Worm (Caenorhabditis elegans) whole organism, mixed stage, embryonic: Measurements from ENCODE around the gene C45G9.10.

Experiments
- bed-3 ChIP-seq: fragments of 200-800 bp; sonication (Bioruptor generic); optimal IDR thresholded peaks from 3 replicates; lab custom pipeline; 2018; ENCODE audit warnings: mild to moderate bottlenecking, missing genetic modification characterization, moderate library complexity, missing compliant biosample characterization
- elt-1 ChIP-seq: sonication (generic microtip); optimal IDR thresholded peaks from 2 replicates; lab custom pipeline; 2017; ENCODE audit warnings: missing genetic modification characterization, mild to moderate bottlenecking, missing compliant biosample characterization, antibody characterized with exemption, moderate library complexity, borderline replicate concordance; ENCODE audit not compliant: insufficient read depth
- elt-3 ChIP-seq: fragments of 150-350 bp; optimal IDR thresholded peaks from 2 replicates; lab custom pipeline; 2014; ENCODE audit warnings: missing biosample characterization, missing genetic modification characterization
- lin-13 ChIP-seq: fragments of 150-350 bp; optimal IDR thresholded peaks from 2 replicates; lab custom pipeline; 2014; ENCODE audit warnings: missing biosample characterization, missing genetic modification characterization
- mep-1 ChIP-seq: fragments of 150-350 bp; optimal IDR thresholded peaks from 2 replicates; lab custom pipeline; 2017; ENCODE audit warnings: missing biosample characterization, missing genetic modification reagents, missing genetic modification characterization, inconsistent platforms
- mls-2 ChIP-seq: sonication (generic microtip); optimal IDR thresholded peaks from 2 replicates; lab custom pipeline; 2016; ENCODE audit warnings: mild to moderate bottlenecking, missing genetic modification characterization, moderate library complexity, missing compliant biosample characterization
- nhr-12 ChIP-seq: fragments of 150-350 bp; optimal IDR thresholded peaks from 2 replicates; lab custom pipeline; 2014; ENCODE audit warnings: missing biosample characterization, missing genetic modification characterization
- nhr-237 ChIP-seq: fragments of 150-350 bp; optimal IDR thresholded peaks from 2 replicates; lab custom pipeline; 2014; ENCODE audit warnings: missing biosample characterization, missing genetic modification characterization
- nhr-28 ChIP-seq: fragments of 150-350 bp; optimal IDR thresholded peaks from 2 replicates; lab custom pipeline; 2014; ENCODE audit warnings: missing biosample characterization, missing genetic modification characterization
- unc-39 ChIP-seq: fragments of 150-350 bp; optimal IDR thresholded peaks from 2 replicates; lab custom pipeline; 2014; ENCODE audit warnings: missing biosample characterization, missing genetic modification characterization
- unc-62 ChIP-seq: fragments of 150-350 bp; optimal IDR thresholded peaks from 2 replicates; lab custom pipeline; 2014; ENCODE audit warnings: missing biosample characterization, missing genetic modification reagents, missing genetic modification characterization
- ztf-11 ChIP-seq: fragments of 150-350 bp; optimal IDR thresholded peaks from 2 replicates; lab custom pipeline; 2014; ENCODE audit warnings: missing biosample characterization, missing genetic modification characterization

- TF ChIP-seq nhr-28 (tag; lab: Kevin White, UChicago) (no peak), bed-3 (GFP tag; lab: Kevin White, UChicago) (no peak), ztf-11 (no peak), unc-39 (tag; lab: Kevin White, UChicago) (no peak), nhr-237 (no peak), mls-2 (tag; lab: Kevin White, UChicago) (no peak), elt-3 (no peak), unc-62 (GFP tag; lab: Kevin White, UChicago) (no peak), nhr-12 (no peak), lin-13 (tag; lab: Kevin White, UChicago) (no peak), elt-1 (tag; lab: Kevin White, UChicago) (no peak), mep-1 (tag; lab: Kevin White, UChicago) (no peak)
Observed at ce11 chrIII:5042112-5042511, 19.6 kb downstream of the C45G9.10 start, which contains the start of gene nlp-43.
